Fruit fly (Drosophila melanogaster): Measurements from ENCODE around the gene CG7369.

The CG7369 gene

dm6 chr3L:22717137-22717767 is 24.3 kb upstream of the CG7369 start, which contains the start of the genes ArfGAP3 and CG32452 (continued):
- peak; percentile 65 for TF ChIP-seq chn (GFP tag; optimal IDR thresholded peaks at IDR 0.05)
- TF ChIP-seq Dll (GFP tag; IDR thresholded peaks at IDR 0.05; ENCODE audit: partially characterized antibody) = peak; percentile 86
- peak; percentile 34; the same call in 1 of the 3 replicates for TF ChIP-seq CG6175 (GFP tag; IDR thresholded peaks at IDR 0.05)
- TF ChIP-seq Sry-β (GFP tag; optimal IDR thresholded peaks at IDR 0.05) = peak; percentile 94
- TF ChIP-seq Fer2 (tag; optimal IDR thresholded peaks at IDR 0.05) = peak; percentile 47
- TF ChIP-seq CG18011 (GFP tag; optimal IDR thresholded peaks at IDR 0.05) = peak; percentile 95
- peak; percentile 63; the same call in 1 of the 2 replicates for TF ChIP-seq klu (GFP tag; IDR thresholded peaks at IDR 0.05)
- TF ChIP-seq CG15601 (tag; optimal IDR thresholded peaks at IDR 0.05) = peak; percentile 77
- TF ChIP-seq CG17829 (tag; optimal IDR thresholded peaks at IDR 0.05) = peak; percentile 82
- TF ChIP-seq dysf (GFP tag; IDR thresholded peaks at IDR 0.05) = peak; percentile 70; the same call in 2 of the 3 replicates
- TF ChIP-seq nmo (GFP tag; optimal IDR thresholded peaks at IDR 0.05) = peak; percentile 80
- TF ChIP-seq CG2129 (GFP tag; IDR thresholded peaks at IDR 0.05; ENCODE audit: partially characterized antibody) = peak; percentile 57; the same call in 1 of the 2 replicates
- TF ChIP-seq CG30020 (tag; optimal IDR thresholded peaks at IDR 0.05) = peak; percentile 81
- TF ChIP-seq CG14050 (GFP tag; IDR thresholded peaks at IDR 0.05) = peak; percentile 61
- TF ChIP-seq Xbp1 (GFP tag; optimal IDR thresholded peaks at IDR 0.05) = peak; percentile 85
- TF ChIP-seq fu2 (GFP tag; optimal IDR thresholded peaks at IDR 0.05) = peak; percentile 48
- TF ChIP-seq CG14441 (GFP tag; IDR thresholded peaks at IDR 0.05) = peak; percentile 79
- TF ChIP-seq sr (GFP tag; IDR thresholded peaks at IDR 0.05) = no peak
- TF ChIP-seq slp2 (GFP tag; optimal IDR thresholded peaks at IDR 0.05) = peak; percentile 42
- no peak for TF ChIP-seq CG4360 (GFP tag; IDR thresholded peaks at IDR 0.05)
- peak; percentile 73 for TF ChIP-seq CG15696 (tag; optimal IDR thresholded peaks at IDR 0.05)
- TF ChIP-seq CG4730 (GFP tag; IDR thresholded peaks at IDR 0.05) = peak; percentile 41; the same call in 1 of the 2 replicates
- peak; percentile 40 for TF ChIP-seq CG3065 (GFP tag; optimal IDR thresholded peaks at IDR 0.05)
- no peak for TF ChIP-seq grn (GFP tag; optimal IDR thresholded peaks at IDR 0.05)
- peak; percentile 33 for TF ChIP-seq oc (tag; optimal IDR thresholded peaks at IDR 0.05)
- TF ChIP-seq Nf-YC (tag; optimal IDR thresholded peaks at IDR 0.05) = peak; percentile 69
- TF ChIP-seq ato (GFP tag; IDR thresholded peaks at IDR 0.05; ENCODE audit: partially characterized antibody) = no peak
- TF ChIP-seq CG12942 (GFP tag; optimal IDR thresholded peaks at IDR 0.05) = peak; percentile 75
- TF ChIP-seq lbe (GFP tag; optimal IDR thresholded peaks at IDR 0.05) = peak; percentile 31
- TF ChIP-seq lov (optimal IDR thresholded peaks at IDR 0.05) = no peak
- TF ChIP-seq lov (GFP tag; IDR thresholded peaks at IDR 0.05) = peak; percentile 45; the same call in 1 of the 3 replicates
- TF ChIP-seq Sox102F (GFP tag; optimal IDR thresholded peaks at IDR 0.05) = peak; percentile 75
- TF ChIP-seq CG1832 (GFP tag; optimal IDR thresholded peaks at IDR 0.05) = no peak
- TF ChIP-seq gro (GFP tag; optimal IDR thresholded peaks at IDR 0.05) = peak; percentile 24
- peak; percentile 10 for TF ChIP-seq Sin3A (optimal IDR thresholded peaks at IDR 0.05)
- TF ChIP-seq jing (GFP tag; optimal IDR thresholded peaks at IDR 0.05) = no peak
- no peak for TF ChIP-seq Sox100B (GFP tag; optimal IDR thresholded peaks at IDR 0.05)
- TF ChIP-seq nom (GFP tag; optimal IDR thresholded peaks at IDR 0.05) = no peak
- peak; percentile 56 for TF ChIP-seq CG4328 (GFP tag; optimal IDR thresholded peaks at IDR 0.05)
- no peak for TF ChIP-seq dan (GFP tag; IDR thresholded peaks at IDR 0.05)
- TF ChIP-seq ems (GFP tag; optimal IDR thresholded peaks at IDR 0.05) = peak; percentile 35
- peak; percentile 72 for TF ChIP-seq tin (GFP tag; optimal IDR thresholded peaks at IDR 0.05)
- no peak for TF ChIP-seq CG6854 (GFP tag; optimal IDR thresholded peaks at IDR 0.05)
- peak; percentile 66 for TF ChIP-seq Myb (GFP tag; optimal IDR thresholded peaks at IDR 0.05)
- TF ChIP-seq Dbx (GFP tag; IDR thresholded peaks at IDR 0.05) = peak; percentile 82
- TF ChIP-seq CG14667 (GFP tag; IDR thresholded peaks at IDR 0.05) = peak; percentile 58
- peak; percentile 62; the same call in 1 of the 3 replicates for TF ChIP-seq H15 (GFP tag; IDR thresholded peaks at IDR 0.05)
- peak; percentile 76 for TF ChIP-seq cato (GFP tag; optimal IDR thresholded peaks at IDR 0.05; ENCODE audit: borderline replicate concordance)
- no peak for TF ChIP-seq Ravus (GFP tag; IDR thresholded peaks at IDR 0.05)
- TF ChIP-seq sim (GFP tag; IDR thresholded peaks at IDR 0.05) = no peak

Measured in whole organism, embryonic.